In the genomic region with DNA sequence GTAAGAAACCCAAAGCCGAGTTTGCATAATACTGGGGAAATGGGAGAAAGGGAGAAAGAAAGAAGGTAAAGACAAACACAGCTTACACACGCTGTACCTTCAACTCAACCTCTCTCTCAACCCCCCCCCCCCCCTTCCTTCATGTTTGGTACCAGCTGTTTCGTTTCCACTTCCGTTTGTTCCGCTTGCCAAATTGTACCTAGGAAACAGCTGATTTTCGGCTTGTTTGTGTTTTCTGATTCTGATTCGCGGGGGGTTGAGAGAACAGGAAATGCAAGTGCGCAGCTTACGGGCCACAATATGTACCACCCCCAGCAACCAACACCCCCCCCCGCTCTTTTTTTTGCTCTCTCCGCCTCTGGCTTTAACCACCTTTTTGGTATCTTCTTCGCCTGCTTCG, we compare ENCODE assay signal across 1 fruit fly cellular context.
A peak's percentile ranks its signal among the peaks of the same experiment; 100 is the strongest.
TF ChIP-seq lines count a peak whose summit lies in the region.

No protein-coding gene starts in this region.

TF ChIP-seq in whole organism, embryonic, 481 proteins besides CTCF, POLR2A, EP300 and RAD21 (continued from another document):
- TF ChIP-seq CG15479 (GFP tag; optimal IDR thresholded peaks at IDR 0.05; lab: Kevin White, UChicago): no peak
- no peak for TF ChIP-seq ash1 (GFP tag; optimal IDR thresholded peaks at IDR 0.05; lab: Kevin White, UChicago)
- no peak for TF ChIP-seq CG7928 (GFP tag; optimal IDR thresholded peaks at IDR 0.05; lab: Kevin White, UChicago)
- 0 out of 3 replicates have a peak, but pooled peaks have one; percentile 29 for TF ChIP-seq row (GFP tag; IDR thresholded peaks at IDR 0.05; lab: Robert Waterston, UW)
- TF ChIP-seq Aef1 (GFP tag; IDR thresholded peaks at IDR 0.05; lab: Robert Waterston, UW): no peak
- peak; percentile 65 for TF ChIP-seq abd-A (tag; optimal IDR thresholded peaks at IDR 0.05; lab: Kevin White, UChicago)
- TF ChIP-seq CG2129 (GFP tag; IDR thresholded peaks at IDR 0.05; lab: Robert Waterston, UW; ENCODE audit: partially characterized antibody): no peak
- TF ChIP-seq fd96Cb (tag; optimal IDR thresholded peaks at IDR 0.05; lab: Kevin White, UChicago): no peak
- no peak for TF ChIP-seq CG30403 (GFP tag; optimal IDR thresholded peaks at IDR 0.05; lab: Kevin White, UChicago)
- TF ChIP-seq CG6175 (GFP tag; IDR thresholded peaks at IDR 0.05; lab: Robert Waterston, UW): no peak
- TF ChIP-seq CG2875 (GFP tag; optimal IDR thresholded peaks at IDR 0.05; lab: Kevin White, UChicago): no peak
- no peak for TF ChIP-seq pita (GFP tag; optimal IDR thresholded peaks at IDR 0.05; lab: Kevin White, UChicago)
- TF ChIP-seq CG3995 (GFP tag; optimal IDR thresholded peaks at IDR 0.05; lab: Kevin White, UChicago): no peak
- TF ChIP-seq ems (GFP tag; optimal IDR thresholded peaks at IDR 0.05; lab: Kevin White, UChicago): no peak
- no peak for TF ChIP-seq NC2α (GFP tag; optimal IDR thresholded peaks at IDR 0.05; lab: Kevin White, UChicago)
- TF ChIP-seq scrt (GFP tag; optimal IDR thresholded peaks at IDR 0.05; lab: Kevin White, UChicago): peak; percentile 55
- TF ChIP-seq gt (GFP tag; IDR thresholded peaks at IDR 0.05; lab: Robert Waterston, UW): no peak
- TF ChIP-seq CG13424 (tag; optimal IDR thresholded peaks at IDR 0.05; lab: Kevin White, UChicago): no peak
- no peak for TF ChIP-seq CG2116 (GFP tag; optimal IDR thresholded peaks at IDR 0.05; lab: Kevin White, UChicago)
- TF ChIP-seq en (GFP tag; optimal IDR thresholded peaks at IDR 0.05; lab: Kevin White, UChicago): no peak
- TF ChIP-seq cg (GFP tag; optimal IDR thresholded peaks at IDR 0.05; lab: Kevin White, UChicago): no peak
- TF ChIP-seq CG14441 (GFP tag; IDR thresholded peaks at IDR 0.05; lab: Robert Waterston, UW): no peak
- TF ChIP-seq sna (GFP tag; IDR thresholded peaks at IDR 0.05; lab: Robert Waterston, UW; ENCODE audit: partially characterized antibody): no peak
- TF ChIP-seq CG10147 (GFP tag; optimal IDR thresholded peaks at IDR 0.05; lab: Kevin White, UChicago): no peak
- TF ChIP-seq CG14014 (GFP tag; IDR thresholded peaks at IDR 0.05; lab: Robert Waterston, UW): no peak
- TF ChIP-seq CG3847 (GFP tag; IDR thresholded peaks at IDR 0.05; lab: Robert Waterston, UW): no peak
- no peak for TF ChIP-seq sr (GFP tag; IDR thresholded peaks at IDR 0.05; lab: Robert Waterston, UW)
- TF ChIP-seq btn (GFP tag; optimal IDR thresholded peaks at IDR 0.05; lab: Kevin White, UChicago): no peak
- no peak for TF ChIP-seq vvl (GFP tag; IDR thresholded peaks at IDR 0.05; lab: Robert Waterston, UW)
- TF ChIP-seq CG6689 (GFP tag; IDR thresholded peaks at IDR 0.05; lab: Robert Waterston, UW): no peak
- TF ChIP-seq eve (GFP tag; optimal IDR thresholded peaks at IDR 0.05; lab: Kevin White, UChicago): no peak
- no peak for TF ChIP-seq sisA (GFP tag; IDR thresholded peaks at IDR 0.05; lab: Robert Waterston, UW)
- TF ChIP-seq crp (GFP tag; optimal IDR thresholded peaks at IDR 0.05; lab: Kevin White, UChicago): peak in 1 of 2 experiments; percentile 78
- no peak for TF ChIP-seq NC2β (GFP tag; optimal IDR thresholded peaks at IDR 0.05; lab: Kevin White, UChicago)
- no peak for TF ChIP-seq Optix (GFP tag; IDR thresholded peaks at IDR 0.05; lab: Robert Waterston, UW)
- peak; percentile 8 for TF ChIP-seq CG6765 (GFP tag; optimal IDR thresholded peaks at IDR 0.05; lab: Kevin White, UChicago)
- TF ChIP-seq CG14667 (GFP tag; IDR thresholded peaks at IDR 0.05; lab: Robert Waterston, UW): no peak
- no peak for TF ChIP-seq CG10654 (GFP tag; optimal IDR thresholded peaks at IDR 0.05; lab: Kevin White, UChicago)
- no peak for TF ChIP-seq sens-2 (GFP tag; IDR thresholded peaks at IDR 0.05; lab: Robert Waterston, UW)
- TF ChIP-seq CG12391 (tag; optimal IDR thresholded peaks at IDR 0.05; lab: Kevin White, UChicago): no peak
- no peak for TF ChIP-seq CG1647 (GFP tag; optimal IDR thresholded peaks at IDR 0.05; lab: Kevin White, UChicago)
- TF ChIP-seq CG1233 (GFP tag; optimal IDR thresholded peaks at IDR 0.05; lab: Kevin White, UChicago): no peak
- TF ChIP-seq CG1602 (GFP tag; optimal IDR thresholded peaks at IDR 0.05; lab: Kevin White, UChicago): no peak
- TF ChIP-seq CG6854 (GFP tag; optimal IDR thresholded peaks at IDR 0.05; lab: Kevin White, UChicago): no peak
- TF ChIP-seq CG3281 (GFP tag; optimal IDR thresholded peaks at IDR 0.05; lab: Kevin White, UChicago): no peak
- TF ChIP-seq sob (GFP tag; IDR thresholded peaks at IDR 0.05; lab: Robert Waterston, UW): no peak
- no peak for TF ChIP-seq ab (GFP tag; optimal IDR thresholded peaks at IDR 0.05; lab: Kevin White, UChicago)
- no peak for TF ChIP-seq CG12942 (GFP tag; optimal IDR thresholded peaks at IDR 0.05; lab: Kevin White, UChicago)
- no peak for TF ChIP-seq Ada2b (GFP tag; IDR thresholded peaks at IDR 0.05; lab: Robert Waterston, UW)
- TF ChIP-seq CG4424 (GFP tag; optimal IDR thresholded peaks at IDR 0.05; lab: Kevin White, UChicago): no peak
